Fruit fly (Drosophila melanogaster) whole organism, embryonic: ENCODE data around the gene CG1927.
A peak's percentile ranks its signal among the peaks of the same experiment; 100 is the strongest.

Source experiments
- Abd-B ChIP-seq: fragments of 200-800 bp; sonication (Bioruptor generic); optimal IDR thresholded peaks from 2 replicates; lab custom pipeline; 2018; ENCODE audit warnings: missing biosample characterization, mild to moderate bottlenecking, missing genetic modification characterization, moderate library complexity
- Blimp-1 ChIP-seq: fragments of 200-800 bp; sonication (Bioruptor generic); optimal IDR thresholded peaks from 3 replicates; lab custom pipeline; 2018; ENCODE audit warnings: missing biosample characterization, missing genetic modification characterization, mild to moderate bottlenecking, moderate library complexity, missing genetic modification reagents
- CG10366 ChIP-seq: fragments of 200-800 bp; sonication (Bioruptor generic); IDR thresholded peaks from 2 replicates; pipeline ENCODE4 v1.3.6; 2022; ENCODE audit warnings: missing biosample characterization, missing genetic modification characterization
- CG10979 ChIP-seq: fragments of 200-800 bp; sonication (Bioruptor generic); optimal IDR thresholded peaks from 2 replicates; lab custom pipeline; 2018; ENCODE audit warnings: missing biosample characterization, mild to moderate bottlenecking, missing genetic modification characterization, moderate library complexity
- CG12219 ChIP-seq: fragments of 200-800 bp; sonication (Bioruptor generic); optimal IDR thresholded peaks from 3 replicates; lab custom pipeline; 2018; ENCODE audit warnings: missing biosample characterization, mild to moderate bottlenecking, missing genetic modification characterization
- CG13287 ChIP-seq: fragments of 200-800 bp; sonication (Bioruptor generic); IDR thresholded peaks from 2 replicates; pipeline ENCODE4 v1.3.6; 2022; ENCODE audit warnings: missing biosample characterization, missing genetic modification characterization; ENCODE audit not compliant: partially characterized antibody
- CG13775 ChIP-seq: fragments of 200-800 bp; sonication (Bioruptor generic); optimal IDR thresholded peaks from 3 replicates; lab custom pipeline; 2017; ENCODE audit warnings: missing biosample characterization, mild to moderate bottlenecking, missing genetic modification characterization
- CG14050 ChIP-seq: fragments of 200-800 bp; sonication (Bioruptor generic); IDR thresholded peaks from 3 replicates; pipeline ENCODE4 v1.3.6; 2022; ENCODE audit warnings: missing biosample characterization, missing genetic modification characterization
- CG14710 ChIP-seq: fragments of 200-800 bp; sonication (Bioruptor generic); optimal IDR thresholded peaks from 3 replicates; lab custom pipeline; 2019; ENCODE audit warnings: missing biosample characterization, mild to moderate bottlenecking, missing genetic modification characterization, moderate library complexity
- CG15514 ChIP-seq: fragments of 200-800 bp; sonication (Bioruptor generic); optimal IDR thresholded peaks from 3 replicates; lab custom pipeline; 2017; ENCODE audit warnings: missing biosample characterization, missing genetic modification characterization, mild to moderate bottlenecking, moderate library complexity, missing genetic modification reagents
- CG17186 ChIP-seq: fragments of 200-800 bp; sonication (Bioruptor generic); optimal IDR thresholded peaks from 3 replicates; lab custom pipeline; 2017; ENCODE audit warnings: missing biosample characterization, missing genetic modification reagents, missing genetic modification characterization
- CG32772 ChIP-seq: fragments of 200-800 bp; sonication (Bioruptor generic); IDR thresholded peaks from 2 replicates; pipeline ENCODE4 v1.3.6; 2022; ENCODE audit warnings: missing biosample characterization, missing genetic modification characterization
- CG3407 ChIP-seq: fragments of 200-800 bp; sonication (Bioruptor generic); optimal IDR thresholded peaks from 2 replicates; lab custom pipeline; 2018; ENCODE audit warnings: missing biosample characterization, mild to moderate bottlenecking, missing genetic modification characterization
- CG34376 ChIP-seq: fragments of 200-800 bp; sonication (Bioruptor generic); optimal IDR thresholded peaks from 2 replicates; lab custom pipeline; 2018; ENCODE audit warnings: missing biosample characterization, mild to moderate bottlenecking, missing genetic modification characterization
- CG34422 ChIP-seq: fragments of 200-800 bp; sonication (Bioruptor generic); IDR thresholded peaks from 3 replicates; pipeline ENCODE4 v1.3.6; 2022; ENCODE audit warnings: missing biosample characterization, missing genetic modification characterization
- CG4328 ChIP-seq: fragments of 200-800 bp; sonication (Bioruptor generic); optimal IDR thresholded peaks from 3 replicates; lab custom pipeline; 2017; ENCODE audit warnings: missing biosample characterization, missing genetic modification reagents, missing genetic modification characterization
- CG4617 ChIP-seq: fragments of 200-800 bp; sonication (Bioruptor generic); optimal IDR thresholded peaks from 3 replicates; lab custom pipeline; 2016; ENCODE audit warnings: missing biosample characterization, missing genetic modification characterization, borderline replicate concordance
- CG7786 ChIP-seq: fragments of 200-800 bp; sonication (Bioruptor generic); optimal IDR thresholded peaks from 2 replicates; lab custom pipeline; 2016; ENCODE audit warnings: missing biosample characterization, missing genetic modification characterization
- CG8944 ChIP-seq: fragments of 200-800 bp; sonication (Bioruptor generic); optimal IDR thresholded peaks from 3 replicates; lab custom pipeline; 2016; ENCODE audit warnings: missing biosample characterization, missing genetic modification characterization
- Dbx ChIP-seq: fragments of 200-800 bp; sonication (Bioruptor generic); IDR thresholded peaks from 3 replicates; pipeline ENCODE4 v1.3.6; 2022; ENCODE audit warnings: missing biosample characterization, missing genetic modification characterization
- Dip3 ChIP-seq: fragments of 200-800 bp; sonication (Bioruptor generic); optimal IDR thresholded peaks from 3 replicates; lab custom pipeline; 2016; ENCODE audit warnings: missing biosample characterization, missing genetic modification characterization
- Doc3 ChIP-seq: fragments of 200-800 bp; sonication (Bioruptor generic); IDR thresholded peaks from 3 replicates; pipeline ENCODE4 v1.3.6; 2022; ENCODE audit warnings: missing biosample characterization, missing genetic modification characterization; ENCODE audit not compliant: partially characterized antibody
- Dp ChIP-seq: fragments of 200-800 bp; sonication (Bioruptor generic); optimal IDR thresholded peaks from 2 replicates; lab custom pipeline; 2018; ENCODE audit warnings: missing biosample characterization, mild to moderate bottlenecking, missing genetic modification characterization, moderate library complexity
- E2f1 ChIP-seq: fragments of 200-800 bp; sonication (Bioruptor generic); IDR thresholded peaks from 2 replicates; pipeline ENCODE4 v1.3.6; 2022; ENCODE audit warnings: missing biosample characterization, missing genetic modification characterization
- E2f2 ChIP-seq: fragments of 200-800 bp; sonication (Bioruptor generic); IDR thresholded peaks from 2 replicates; pipeline ENCODE4 v1.3.6; 2022; ENCODE audit warnings: missing biosample characterization, missing genetic modification characterization
- Elba2 ChIP-seq: fragments of 200-800 bp; sonication (Bioruptor generic); optimal IDR thresholded peaks from 3 replicates; lab custom pipeline; 2016; ENCODE audit warnings: missing biosample characterization, missing genetic modification characterization
- HLH4C ChIP-seq: fragments of 200-800 bp; sonication (Bioruptor generic); IDR thresholded peaks from 3 replicates; pipeline ENCODE4 v1.3.6; 2022; ENCODE audit warnings: missing biosample characterization, missing genetic modification characterization; ENCODE audit not compliant: partially characterized antibody
- Mad ChIP-seq: fragments of 200-800 bp; sonication (Bioruptor generic); optimal IDR thresholded peaks from 2 replicates; lab custom pipeline; 2016; ENCODE audit warnings: missing biosample characterization, missing genetic modification characterization
- NfI ChIP-seq: fragments of 200-800 bp; sonication (Bioruptor generic); optimal IDR thresholded peaks from 3 replicates; lab custom pipeline; 2018; ENCODE audit warnings: missing biosample characterization, mild to moderate bottlenecking, missing genetic modification characterization, moderate library complexity
- Scr ChIP-seq: fragments of 200-800 bp; sonication (Bioruptor generic); IDR thresholded peaks from 2 replicates; pipeline ENCODE4 v1.3.6; 2022; ENCODE audit warnings: missing biosample characterization, missing genetic modification characterization; ENCODE audit not compliant: partially characterized antibody
- YL-1 ChIP-seq: fragments of 200-800 bp; sonication (Bioruptor generic); optimal IDR thresholded peaks from 3 replicates; lab custom pipeline; 2017; ENCODE audit warnings: missing biosample characterization, mild to moderate bottlenecking, missing genetic modification characterization
- amos ChIP-seq: fragments of 200-800 bp; sonication (Bioruptor generic); IDR thresholded peaks from 2 replicates; pipeline ENCODE4 v1.3.6; 2022; ENCODE audit warnings: missing biosample characterization, missing genetic modification characterization; ENCODE audit not compliant: partially characterized antibody
- bcd ChIP-seq: fragments of 200-800 bp; sonication (Bioruptor generic); optimal IDR thresholded peaks from 2 replicates; lab custom pipeline; 2017; ENCODE audit warnings: missing biosample characterization, mild to moderate bottlenecking, missing genetic modification characterization
- fd3F ChIP-seq: fragments of 200-800 bp; sonication (Bioruptor generic); optimal IDR thresholded peaks from 2 replicates; lab custom pipeline; 2018; ENCODE audit warnings: missing biosample characterization, mild to moderate bottlenecking, missing genetic modification characterization, moderate library complexity
- hb ChIP-seq: fragments of 200-800 bp; sonication (Bioruptor generic); IDR thresholded peaks from 3 replicates; pipeline ENCODE4 v1.3.6; 2022; ENCODE audit warnings: missing biosample characterization, missing genetic modification characterization; ENCODE audit not compliant: partially characterized antibody
- hbn ChIP-seq: fragments of 200-800 bp; sonication (Bioruptor generic); IDR thresholded peaks from 2 replicates; pipeline ENCODE4 v1.3.6; 2022; ENCODE audit warnings: missing biosample characterization, missing genetic modification characterization; ENCODE audit not compliant: partially characterized antibody
- hkb ChIP-seq, 2 experiments: fragments of 200-800 bp in 1 of 2; fragments of >200 bp in 1 of 2; sonication (Bioruptor generic) in 1 of 2; IDR thresholded peaks in 1 of 2; optimal IDR thresholded peaks in 1 of 2; 2 replicates each; pipeline versions ENCODE4 v1.3.6 to Lab custom; 2017 to 2022; ENCODE audit warnings: missing biosample characterization in 1 of 2, missing genetic modification characterization in 1 of 2
- knrl ChIP-seq: fragments of 200-800 bp; sonication (Bioruptor generic); IDR thresholded peaks from 3 replicates; pipeline ENCODE4 v1.3.6; 2022; ENCODE audit warnings: missing biosample characterization, missing genetic modification characterization; ENCODE audit not compliant: partially characterized antibody
- nerfin-2 ChIP-seq: fragments of 200-800 bp; sonication (Bioruptor generic); IDR thresholded peaks from 2 replicates; pipeline ENCODE4 v1.3.6; 2022; ENCODE audit warnings: missing biosample characterization, missing genetic modification characterization; ENCODE audit not compliant: partially characterized antibody
- nmo ChIP-seq: fragments of 200-800 bp; sonication (Bioruptor generic); optimal IDR thresholded peaks from 2 replicates; lab custom pipeline; 2018; ENCODE audit warnings: missing biosample characterization, mild to moderate bottlenecking, missing genetic modification characterization, moderate library complexity
- pum ChIP-seq: fragments of 200-800 bp; sonication (Bioruptor generic); optimal IDR thresholded peaks from 2 replicates; lab custom pipeline; 2016; ENCODE audit warnings: missing biosample characterization, missing genetic modification characterization
- seq ChIP-seq: fragments of 200-800 bp; sonication (Bioruptor generic); IDR thresholded peaks from 2 replicates; pipeline ENCODE4 v1.3.6; 2022; ENCODE audit warnings: missing biosample characterization, missing genetic modification characterization
- shn ChIP-seq: fragments of 200-800 bp; sonication (Bioruptor generic); optimal IDR thresholded peaks from 3 replicates; lab custom pipeline; 2016; ENCODE audit warnings: missing biosample characterization, missing genetic modification characterization
- trem ChIP-seq: fragments of 200-800 bp; optimal IDR thresholded peaks from 3 replicates; lab custom pipeline; 2019; ENCODE audit warnings: missing biosample characterization, mild to moderate bottlenecking, missing genetic modification characterization, moderate library complexity
- tx ChIP-seq: fragments of 200-800 bp; sonication (Bioruptor generic); optimal IDR thresholded peaks from 2 replicates; lab custom pipeline; 2016; ENCODE audit warnings: missing biosample characterization, missing genetic modification characterization
- unc-4 ChIP-seq: fragments of 200-800 bp; sonication (Bioruptor generic); IDR thresholded peaks from 2 replicates; pipeline ENCODE4 v1.3.6; 2022; ENCODE audit warnings: missing biosample characterization, missing genetic modification characterization; ENCODE audit not compliant: partially characterized antibody
- zfh2 ChIP-seq: fragments of 200-800 bp; sonication (Bioruptor generic); optimal IDR thresholded peaks from 2 replicates; lab custom pipeline; 2016; ENCODE audit warnings: missing biosample characterization, missing genetic modification characterization

CG1927 gene

dm6 chr3L:1947463-1948126 is 22.3 kb downstream of the CG1927 start, which contains the start of the genes mu2 and Cnb (continued):
- peak; percentile 72 for TF ChIP-seq HLH4C (GFP tag; lab: Robert Waterston, UW)
- TF ChIP-seq E2f1 (GFP tag; lab: Robert Waterston, UW), result peak; percentile 27; the same call in 1 of the 2 replicates
- TF ChIP-seq NfI, result no peak
- TF ChIP-seq hkb (optimal IDR thresholded peaks at IDR 0.05; lab: Kevin White, UChicago), result peak; percentile 25
- no peak for TF ChIP-seq hkb (GFP tag; IDR thresholded peaks at IDR 0.05; lab: Robert Waterston, UW)
- peak; percentile 15 for TF ChIP-seq Dip3 (GFP tag; lab: Kevin White, UChicago)
- TF ChIP-seq knrl (GFP tag; lab: Robert Waterston, UW), result peak; percentile 79
- peak; percentile 31 for TF ChIP-seq Abd-B (GFP tag; lab: Kevin White, UChicago)
- no peak for TF ChIP-seq CG34376 (GFP tag; lab: Kevin White, UChicago)
- no peak for TF ChIP-seq CG14050 (GFP tag; lab: Robert Waterston, UW)
- TF ChIP-seq tx (GFP tag; lab: Kevin White, UChicago), result peak; percentile 2
- TF ChIP-seq CG32772, result peak; percentile 11; the same call in 1 of the 2 replicates
- TF ChIP-seq unc-4 (GFP tag; lab: Robert Waterston, UW), result peak; percentile 79
- peak; percentile 26; the same call in 1 of the 3 replicates for TF ChIP-seq Dbx
- peak; percentile 35 for TF ChIP-seq Mad (GFP tag; lab: Kevin White, UChicago)
- TF ChIP-seq YL-1, result peak; percentile 68
- TF ChIP-seq CG4328 (GFP tag; lab: Kevin White, UChicago), result no peak
- TF ChIP-seq CG17186 (GFP tag; lab: Kevin White, UChicago), result peak; percentile 34
- TF ChIP-seq hb, result peak; percentile 73
- peak; percentile 40; the same call in 1 of the 3 replicates for TF ChIP-seq CG34422 (GFP tag; lab: Robert Waterston, UW)
- peak; percentile 43 for TF ChIP-seq zfh2 (GFP tag; lab: Kevin White, UChicago)
- TF ChIP-seq CG8944 (GFP tag; lab: Kevin White, UChicago), result peak; percentile 4
- TF ChIP-seq Elba2 (GFP tag; lab: Kevin White, UChicago), result peak; percentile 24
- TF ChIP-seq Scr (GFP tag; lab: Robert Waterston, UW), result peak; percentile 84
- peak; percentile 35 for TF ChIP-seq CG13775 (GFP tag; lab: Kevin White, UChicago)
- peak; percentile 82 for TF ChIP-seq hbn (GFP tag; lab: Robert Waterston, UW)
- peak; percentile 83 for TF ChIP-seq Doc3 (GFP tag; lab: Robert Waterston, UW)
- no peak for TF ChIP-seq CG12219 (GFP tag; lab: Kevin White, UChicago)
- peak; percentile 80 for TF ChIP-seq CG15514 (GFP tag; lab: Kevin White, UChicago)
- peak; percentile 89 for TF ChIP-seq CG13287
- peak; percentile 87 for TF ChIP-seq E2f2 (GFP tag; lab: Robert Waterston, UW)
- TF ChIP-seq nerfin-2 (GFP tag; lab: Robert Waterston, UW), result peak; percentile 60; the same call in 1 of the 2 replicates
- TF ChIP-seq CG4617, result peak; percentile 67
- no peak for TF ChIP-seq bcd (GFP tag; lab: Kevin White, UChicago)
- TF ChIP-seq CG3407 (GFP tag; lab: Kevin White, UChicago), result no peak
- TF ChIP-seq shn (GFP tag; lab: Kevin White, UChicago), result peak; percentile 15
- TF ChIP-seq CG14710, result peak; percentile 79
- no peak for TF ChIP-seq CG10366 (GFP tag; lab: Robert Waterston, UW)
- no peak for TF ChIP-seq fd3F (GFP tag; lab: Kevin White, UChicago)
- TF ChIP-seq Blimp-1 (GFP tag; lab: Kevin White, UChicago), result peak; percentile 91
- peak; percentile 76 for TF ChIP-seq amos (GFP tag; lab: Robert Waterston, UW)
- TF ChIP-seq pum, result peak; percentile 16
- no peak for TF ChIP-seq seq (GFP tag; lab: Robert Waterston, UW)
- peak; percentile 79 for TF ChIP-seq trem (tag; lab: Kevin White, UChicago)
- TF ChIP-seq nmo (GFP tag; lab: Kevin White, UChicago), result peak; percentile 63
- peak; percentile 7 for TF ChIP-seq CG7786 (GFP tag; lab: Kevin White, UChicago)
- peak; percentile 73 for TF ChIP-seq Dp
- TF ChIP-seq CG10979 (tag; lab: Kevin White, UChicago), result no peak
